Worm (Caenorhabditis elegans) whole organism, late embryonic: ENCODE data around the gene nhr-59.

ENCODE experiments used
- C38D4.7 ChIP-seq: fragments of 200-800 bp; sonication (Bioruptor generic); optimal IDR thresholded peaks from 2 replicates; lab custom pipeline; 2018; ENCODE audit warnings: mild to moderate bottlenecking, missing genetic modification characterization, moderate library complexity, missing compliant biosample characterization
- fax-1 ChIP-seq: sonication (generic microtip); optimal IDR thresholded peaks from 2 replicates; lab custom pipeline; 2016; ENCODE audit warnings: missing genotype, missing genetic modification characterization, missing compliant biosample characterization
- nfya-1 ChIP-seq: sonication (generic microtip); optimal IDR thresholded peaks from 2 replicates; lab custom pipeline; 2017; ENCODE audit warnings: missing genetic modification characterization, mild to moderate bottlenecking, missing compliant biosample characterization, antibody characterized with exemption, moderate library complexity
- pag-3 ChIP-seq: sonication (generic microtip); optimal IDR thresholded peaks from 2 replicates; lab custom pipeline; 2016; ENCODE audit warnings: missing compliant biosample characterization, missing genetic modification characterization, borderline replicate concordance
- pha-4 ChIP-seq: fragments of 150-350 bp; optimal IDR thresholded peaks from 2 replicates; lab custom pipeline; 2018; ENCODE audit warnings: missing biosample characterization, missing genetic modification reagents, missing genetic modification characterization

- no peak for TF ChIP-seq pha-4 (tag; lab: Kevin White, UChicago)
- TF ChIP-seq pag-3 (tag; lab: Kevin White, UChicago) = no peak
- no peak for TF ChIP-seq C38D4.7
- no peak for TF ChIP-seq nfya-1
- TF ChIP-seq fax-1 (tag; lab: Kevin White, UChicago) = no peak
These were observed 28.3 kb upstream of the nhr-59 start for ce11 chrV:2306383-2306782.
